Worm (Caenorhabditis elegans): Measurements from ENCODE around the gene ptr-20.
"Not testable (repeated sequence)": the region's sequence is repeated elsewhere in the genome, so short reads cannot be mapped to it uniquely, and the experiment has no call there.

The ptr-20 gene

DNA sequence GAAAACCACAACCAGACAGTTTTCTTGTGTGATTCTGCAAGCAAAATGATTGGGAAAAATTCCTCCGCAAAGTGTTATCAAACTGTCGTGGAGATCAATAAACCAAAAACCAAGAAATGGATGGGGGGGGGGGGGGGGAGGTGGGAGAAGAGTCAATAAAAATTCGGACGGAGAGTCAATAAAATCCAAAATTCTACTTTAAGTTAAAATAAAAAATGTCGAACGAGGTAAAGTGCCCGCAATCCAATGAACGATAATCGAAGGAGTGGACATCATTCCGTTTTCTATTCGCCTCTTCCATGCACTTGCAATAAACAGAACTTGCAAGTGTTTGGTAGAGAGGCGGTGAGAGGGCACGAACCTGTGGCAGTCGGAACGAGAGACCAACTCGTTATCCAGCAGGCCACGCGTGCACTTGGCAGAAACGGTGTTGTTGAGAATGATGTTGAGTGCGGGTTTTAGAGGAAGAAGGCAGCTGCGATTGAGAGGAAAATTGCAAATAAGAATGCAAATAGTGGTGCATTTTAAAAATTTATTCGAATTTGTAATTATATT is 7.8 kb downstream of the ptr-20 start, which contains the start of gene gst-27:
TSS of gene gst-27 (minus strand) at position 51 of the 555 bp plus-strand sequence.
- TF ChIP-seq him-1 (tag; optimal IDR thresholded peaks at IDR 0.05) (peak; percentile 44), W03F9.2 (tag; optimal IDR thresholded peaks at IDR 0.05) (peak; percentile 77), dao-5 (tag; optimal IDR thresholded peaks at IDR 0.05) (peak; percentile 77)

DNA sequence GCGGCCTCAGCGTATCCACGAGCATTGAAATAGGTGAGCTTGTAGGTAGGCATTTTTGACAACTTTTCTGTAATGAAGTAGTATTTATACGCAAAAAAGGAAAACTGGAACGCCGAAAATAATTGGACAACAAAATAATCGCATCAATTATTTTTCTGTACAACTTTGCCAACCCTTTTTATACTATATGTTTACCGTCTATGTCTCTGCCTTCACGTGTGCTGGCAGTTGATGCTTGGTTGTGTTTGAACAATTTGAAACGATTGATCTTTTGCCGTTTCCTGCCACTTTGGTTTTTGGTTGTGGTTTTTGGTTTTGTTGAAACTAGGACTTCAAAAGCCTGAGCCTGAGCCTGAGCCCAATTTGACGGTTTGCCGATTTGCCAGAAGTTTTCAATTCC is 9.4 kb downstream of the ptr-20 start, which contains the start of gene gst-28:
TSS of gene gst-28 (minus strand) at position 238 of the 400 bp plus-strand sequence.
- TF ChIP-seq dao-5 (tag; optimal IDR thresholded peaks at IDR 0.05) = no peak
- no peak for TF ChIP-seq him-1 (tag; optimal IDR thresholded peaks at IDR 0.05)
- TF ChIP-seq W03F9.2 (tag; optimal IDR thresholded peaks at IDR 0.05) = no peak

ce11 chrII:15169811-15170282 is 11.9 kb downstream of the ptr-20 start, which contains the start of gene gst-29:
Gene gst-29 (minus strand): TSS chrII:15169861.
- TF ChIP-seq dao-5 (tag; optimal IDR thresholded peaks at IDR 0.05) (no peak), W03F9.2 (tag; optimal IDR thresholded peaks at IDR 0.05) (no peak), him-1 (tag; optimal IDR thresholded peaks at IDR 0.05) (no peak)

DNA sequence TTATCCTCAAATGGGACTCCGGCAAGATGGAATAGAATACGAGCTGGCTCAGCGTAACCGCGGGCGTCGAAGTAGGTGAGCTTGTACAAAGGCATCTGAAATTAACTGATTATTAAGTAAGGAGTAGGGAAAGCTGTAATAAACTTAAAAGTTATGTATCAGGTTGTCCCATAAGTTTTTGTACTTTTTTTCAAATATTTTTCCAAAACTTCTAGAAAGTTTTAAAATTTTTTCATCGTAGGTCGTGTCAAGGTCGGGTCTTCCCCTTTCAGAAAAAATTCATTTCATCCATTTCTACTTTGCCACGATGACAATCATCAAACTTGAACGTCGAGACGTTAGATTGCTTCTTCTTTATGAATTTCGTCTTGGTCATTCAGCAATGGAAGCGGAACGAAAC is 13.8 kb downstream of the ptr-20 start, which contains the start of gene gst-39:
TSS of gene gst-39 (minus strand) at position 101 of the 400 bp plus-strand sequence.
- not testable (repeated sequence) for TF ChIP-seq dao-5, W03F9.2, him-1 (tag; optimal IDR thresholded peaks at IDR 0.05)

DNA sequence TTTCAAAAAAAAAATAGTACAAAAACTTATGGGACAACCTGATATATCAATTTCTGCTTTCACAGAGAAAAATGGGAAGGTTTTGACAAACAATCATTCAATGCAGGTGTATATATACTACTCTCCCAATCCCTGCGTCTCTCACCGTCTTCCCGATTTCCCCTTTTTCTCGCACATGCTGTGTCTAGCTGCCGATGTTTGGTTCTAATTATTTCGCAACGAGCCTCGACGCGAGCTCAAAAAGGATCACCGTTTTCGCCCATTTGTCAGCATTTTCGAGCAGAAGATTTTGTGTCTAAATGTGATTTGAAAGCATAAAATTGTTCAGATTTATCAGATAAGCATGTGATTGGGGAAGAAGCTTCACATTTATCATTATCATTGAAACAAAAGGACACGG is 15.2 kb downstream of the ptr-20 start:
- TF ChIP-seq W03F9.2 (tag; optimal IDR thresholded peaks at IDR 0.05) (no peak), dao-5 (tag; optimal IDR thresholded peaks at IDR 0.05) (no peak)

DNA sequence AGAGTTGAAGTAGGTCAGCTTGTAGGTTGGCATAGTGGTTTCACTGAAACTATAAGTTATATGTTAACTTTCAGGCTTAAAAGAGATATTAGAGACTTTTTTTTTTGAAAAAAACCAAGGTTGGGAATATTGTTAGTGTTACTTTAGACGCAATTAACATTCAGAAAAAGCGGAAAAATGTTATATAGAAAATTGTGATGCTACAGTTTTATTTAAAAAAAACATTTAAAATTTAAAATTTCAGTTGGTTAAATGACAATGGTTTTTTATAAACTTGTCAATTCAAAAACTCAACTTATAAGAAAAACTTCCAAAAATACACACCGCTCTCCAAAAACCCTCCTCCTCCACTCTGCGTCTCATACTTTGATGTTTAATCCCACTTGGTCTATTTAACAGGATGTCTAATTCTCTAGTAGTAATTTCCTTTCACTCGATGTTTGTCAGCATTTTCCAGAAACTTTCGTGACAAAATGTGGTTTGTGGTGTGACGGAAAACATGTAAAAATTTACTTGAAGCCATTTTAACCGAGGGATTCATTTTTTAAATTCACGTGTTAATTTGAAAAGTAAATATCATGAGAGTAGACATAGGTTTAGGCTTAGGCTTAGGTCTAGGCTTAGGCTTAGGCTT is 17.1 kb downstream of the ptr-20 start, which contains the start of gene gst-31:
TSS of gene gst-31 (minus strand) at position 51 of the 634 bp plus-strand sequence.
- no peak for TF ChIP-seq him-1 (tag; optimal IDR thresholded peaks at IDR 0.05)
- no peak for TF ChIP-seq W03F9.2 (tag; optimal IDR thresholded peaks at IDR 0.05)
- no peak for TF ChIP-seq dao-5 (tag; optimal IDR thresholded peaks at IDR 0.05)

ce11 chrII:15175643-15176042 is 17.7 kb downstream of the ptr-20 start, which contains the start of gene Y53F4B.36:
Gene Y53F4B.36 (plus strand): TSS chrII:15175943.
- TF ChIP-seq dao-5 (tag; optimal IDR thresholded peaks at IDR 0.05) (no peak), W03F9.2 (tag; optimal IDR thresholded peaks at IDR 0.05) (no peak), him-1 (tag; optimal IDR thresholded peaks at IDR 0.05) (no peak)

ce11 chrII:15178494-15178893 is 20.5 kb downstream of the ptr-20 start, which contains the start of gene gst-32:
Gene gst-32 (minus strand): TSS chrII:15178594.
- TF ChIP-seq dao-5 (tag; optimal IDR thresholded peaks at IDR 0.05) = no peak
- TF ChIP-seq him-1 (tag; optimal IDR thresholded peaks at IDR 0.05) = no peak
- no peak for TF ChIP-seq W03F9.2 (tag; optimal IDR thresholded peaks at IDR 0.05)

DNA sequence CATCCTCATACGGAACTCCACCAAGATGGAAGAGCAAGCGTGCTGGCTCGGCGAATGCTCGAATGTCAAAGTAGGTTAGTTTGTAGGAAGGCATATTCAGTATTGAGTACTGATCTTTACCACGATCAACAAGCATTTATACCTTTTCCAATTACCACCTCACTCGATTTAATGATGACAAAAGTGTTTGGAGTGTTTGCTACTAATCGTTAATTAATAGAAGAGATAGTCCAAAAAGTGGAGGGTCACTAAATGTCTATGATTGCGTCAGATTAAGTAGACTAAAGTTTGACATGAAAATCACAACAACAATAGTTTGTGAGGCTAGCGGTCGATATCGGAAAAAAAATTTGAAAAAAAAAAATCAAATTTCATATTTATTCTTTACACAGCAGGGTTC is 25.2 kb downstream of the ptr-20 start, which contains the start of gene gst-34:
TSS of gene gst-34 (minus strand) at position 101 of the 400 bp plus-strand sequence.
- TF ChIP-seq dao-5 (tag; optimal IDR thresholded peaks at IDR 0.05) (no peak), W03F9.2 (tag; optimal IDR thresholded peaks at IDR 0.05) (no peak), him-1 (tag; optimal IDR thresholded peaks at IDR 0.05) (no peak)

- TF ChIP-seq dao-5 (tag; optimal IDR thresholded peaks at IDR 0.05) = no peak
- no peak for TF ChIP-seq W03F9.2 (tag; optimal IDR thresholded peaks at IDR 0.05)
- TF ChIP-seq him-1 (tag; optimal IDR thresholded peaks at IDR 0.05) = no peak
Measured at ce11 chrII:15185289-15185688, 27.3 kb downstream of the ptr-20 start, which contains the start of gene gst-35. Gene gst-35 (minus strand): TSS chrII:15185389.

ce11 chrII:15189956-15190355 is 32.0 kb downstream of the ptr-20 start:
- no peak for TF ChIP-seq him-1 (tag; optimal IDR thresholded peaks at IDR 0.05)
- no peak for TF ChIP-seq dao-5 (tag; optimal IDR thresholded peaks at IDR 0.05)
- no peak for TF ChIP-seq W03F9.2 (tag; optimal IDR thresholded peaks at IDR 0.05)

DNA sequence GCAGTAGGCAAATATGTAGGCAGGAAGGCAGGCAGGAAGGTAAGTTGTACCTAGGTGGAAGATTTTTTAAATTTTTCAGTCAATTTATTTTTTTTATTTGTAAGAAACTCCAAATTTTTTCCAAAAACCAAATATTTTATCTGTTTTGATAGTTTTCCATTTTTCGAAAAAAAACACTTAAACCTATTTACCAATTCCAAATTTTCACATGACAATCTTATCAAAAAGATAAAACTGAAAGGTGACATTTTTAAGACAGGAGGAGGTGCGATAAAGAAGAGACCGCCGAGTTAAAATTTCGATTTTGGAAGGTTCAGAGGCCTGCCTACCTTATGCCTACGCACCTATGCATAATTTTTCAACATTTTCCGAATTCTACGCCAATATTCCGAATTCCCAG is 33.0 kb downstream of the ptr-20 start:
- TF ChIP-seq him-1 (tag; optimal IDR thresholded peaks at IDR 0.05) (no peak), dao-5 (tag; optimal IDR thresholded peaks at IDR 0.05) (no peak), W03F9.2 (tag; optimal IDR thresholded peaks at IDR 0.05) (no peak)

DNA sequence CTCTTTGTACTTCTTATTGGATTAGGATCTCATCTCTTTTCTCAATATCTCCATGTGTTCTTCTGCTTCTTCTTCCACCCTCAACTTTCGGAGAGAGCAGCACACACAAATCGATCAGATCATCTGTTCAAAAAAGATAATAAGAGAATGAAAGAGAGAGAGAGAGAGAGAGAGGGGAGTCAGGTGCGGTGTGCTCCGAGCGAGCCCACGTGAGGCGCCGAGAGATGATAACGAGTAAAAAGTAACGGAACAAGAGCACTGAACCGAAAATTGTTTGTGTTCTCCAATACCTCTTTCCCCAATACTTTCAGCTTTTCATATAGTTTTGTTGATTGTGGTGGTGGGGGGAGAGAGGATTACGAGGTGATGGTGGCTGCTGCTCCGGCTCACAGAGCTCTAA is 36.0 kb downstream of the ptr-20 start:
- no peak for TF ChIP-seq dao-5 (tag; optimal IDR thresholded peaks at IDR 0.05)
- TF ChIP-seq W03F9.2 (tag; optimal IDR thresholded peaks at IDR 0.05) = no peak
- TF ChIP-seq him-1 (tag; optimal IDR thresholded peaks at IDR 0.05) = no peak

- no peak for TF ChIP-seq W03F9.2 (tag; optimal IDR thresholded peaks at IDR 0.05)
Measured at ce11 chrII:15195346-15195745, 37.4 kb downstream of the ptr-20 start.
